Worm (Caenorhabditis elegans): ENCODE results near the gene Y52E8A.2.

DNA sequence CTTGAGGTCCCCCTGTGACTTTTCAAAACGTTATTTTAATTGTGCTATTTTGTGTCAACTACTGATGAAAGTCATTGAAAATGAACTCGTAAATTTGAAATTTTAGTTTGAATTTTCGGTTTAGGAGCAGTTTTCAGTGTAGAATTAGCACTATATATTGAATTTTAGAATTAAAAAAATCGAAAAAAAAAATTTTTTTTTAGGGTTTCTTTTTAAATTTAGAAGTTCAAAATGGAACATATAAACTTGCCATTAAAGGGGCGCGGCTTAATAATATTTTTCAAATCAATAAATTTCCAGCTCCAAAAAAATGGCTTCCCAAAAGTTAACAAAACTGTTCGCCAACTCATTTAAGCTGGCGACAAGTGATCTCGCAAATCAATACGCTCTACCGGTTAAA lies 30.3 kb downstream of the Y52E8A.2 start, which contains the start of gene H20J04.9:
- TF ChIP-seq klf-2 (GFP tag; conservative IDR thresholded peaks at IDR 0.05) (no peak), tab-1 (GFP tag; IDR thresholded peaks at IDR 0.05) (no peak), flt-1 (GFP tag; IDR thresholded peaks at IDR 0.05) (no peak), ref-1 (GFP tag; conservative IDR thresholded peaks at IDR 0.05) (no peak), T22C8.4 (GFP tag; IDR thresholded peaks at IDR 0.05) (no peak)
